Fruit fly (Drosophila melanogaster) whole organism, embryonic: Measurements from ENCODE around the gene dsd.

Experiments used
- CG10462 ChIP-seq: fragments of 200-800 bp; sonication (Bioruptor generic); optimal IDR thresholded peaks from 2 replicates; lab custom pipeline; 2016; ENCODE audit warnings: missing biosample characterization, missing genetic modification characterization
- CG10979 ChIP-seq: fragments of 200-800 bp; sonication (Bioruptor generic); optimal IDR thresholded peaks from 2 replicates; lab custom pipeline; 2018; ENCODE audit warnings: missing biosample characterization, mild to moderate bottlenecking, missing genetic modification characterization, moderate library complexity
- CG12104 ChIP-seq: fragments of 200-800 bp; sonication (Bioruptor generic); optimal IDR thresholded peaks from 3 replicates; lab custom pipeline; 2016; ENCODE audit warnings: missing biosample characterization, missing genetic modification characterization
- CG12659 ChIP-seq: fragments of 200-800 bp; sonication (Bioruptor generic); optimal IDR thresholded peaks from 3 replicates; lab custom pipeline; 2017; ENCODE audit warnings: mild to moderate bottlenecking, missing biosample characterization, missing genetic modification reagents, missing genetic modification characterization
- CG13287 ChIP-seq: fragments of 200-800 bp; sonication (Bioruptor generic); IDR thresholded peaks from 2 replicates; pipeline ENCODE4 v1.3.6; 2022; ENCODE audit warnings: missing biosample characterization, missing genetic modification characterization; ENCODE audit not compliant: partially characterized antibody
- CG13624 ChIP-seq: fragments of 200-800 bp; sonication (Bioruptor generic); optimal IDR thresholded peaks from 2 replicates; lab custom pipeline; 2016; ENCODE audit warnings: missing biosample characterization, missing genetic modification characterization
- CG15479 ChIP-seq: fragments of 200-800 bp; sonication (Bioruptor generic); optimal IDR thresholded peaks from 3 replicates; lab custom pipeline; 2019; ENCODE audit warnings: missing biosample characterization, mild to moderate bottlenecking, missing genetic modification characterization, moderate library complexity
- CG16813 ChIP-seq: fragments of 200-800 bp; sonication (Bioruptor generic); IDR thresholded peaks from 3 replicates; pipeline ENCODE4 v1.3.6; 2022; ENCODE audit warnings: missing biosample characterization, missing genetic modification characterization; ENCODE audit not compliant: partially characterized antibody
- CG17829 ChIP-seq: fragments of 200-800 bp; optimal IDR thresholded peaks from 2 replicates; lab custom pipeline; 2019; ENCODE audit warnings: missing biosample characterization, mild to moderate bottlenecking, missing genetic modification characterization, moderate library complexity
- CG5180 ChIP-seq: fragments of 200-800 bp; sonication (Bioruptor generic); optimal IDR thresholded peaks from 3 replicates; lab custom pipeline; 2017; ENCODE audit warnings: missing biosample characterization, missing genetic modification characterization, mild to moderate bottlenecking, moderate library complexity, missing genetic modification reagents
- CG6175 ChIP-seq: fragments of 200-800 bp; sonication (Bioruptor generic); IDR thresholded peaks from 3 replicates; pipeline ENCODE4 v1.3.6; 2022; ENCODE audit warnings: missing biosample characterization, missing genetic modification characterization
- CG6765 ChIP-seq: fragments of 200-800 bp; sonication (Bioruptor generic); optimal IDR thresholded peaks from 3 replicates; lab custom pipeline; 2017; ENCODE audit warnings: missing biosample characterization, mild to moderate bottlenecking, missing genetic modification characterization
- CG6854 ChIP-seq: fragments of 200-800 bp; sonication (Bioruptor generic); optimal IDR thresholded peaks from 3 replicates; lab custom pipeline; 2017; ENCODE audit warnings: missing biosample characterization, mild to moderate bottlenecking, missing genetic modification characterization
- CG7271 ChIP-seq: fragments of 200-800 bp; sonication (Bioruptor generic); optimal IDR thresholded peaks from 2 replicates; lab custom pipeline; 2018; ENCODE audit warnings: missing biosample characterization, mild to moderate bottlenecking, missing genetic modification characterization, moderate library complexity
- CG7786 ChIP-seq: fragments of 200-800 bp; sonication (Bioruptor generic); optimal IDR thresholded peaks from 2 replicates; lab custom pipeline; 2016; ENCODE audit warnings: missing biosample characterization, missing genetic modification characterization
- CG8924 ChIP-seq: fragments of 200-800 bp; optimal IDR thresholded peaks from 3 replicates; lab custom pipeline; 2019; ENCODE audit warnings: missing biosample characterization, mild to moderate bottlenecking, missing genetic modification characterization, moderate library complexity
- CG9609 ChIP-seq: fragments of 200-800 bp; sonication (Bioruptor generic); optimal IDR thresholded peaks from 3 replicates; lab custom pipeline; 2016; ENCODE audit warnings: missing biosample characterization, missing genetic modification characterization
- CG9817 ChIP-seq: fragments of 200-800 bp; sonication (Bioruptor generic); optimal IDR thresholded peaks from 2 replicates; lab custom pipeline; 2018; ENCODE audit warnings: missing biosample characterization, mild to moderate bottlenecking, missing genetic modification characterization, moderate library complexity
- CG9876 ChIP-seq: fragments of 200-800 bp; sonication (Bioruptor generic); optimal IDR thresholded peaks from 2 replicates; lab custom pipeline; 2016; ENCODE audit warnings: missing biosample characterization, missing genetic modification characterization
- D19B ChIP-seq: fragments of 200-800 bp; sonication (Bioruptor generic); optimal IDR thresholded peaks from 2 replicates; lab custom pipeline; 2017; ENCODE audit warnings: missing biosample characterization, mild to moderate bottlenecking, missing genetic modification characterization
- Dbx ChIP-seq: fragments of 200-800 bp; sonication (Bioruptor generic); IDR thresholded peaks from 3 replicates; pipeline ENCODE4 v1.3.6; 2022; ENCODE audit warnings: missing biosample characterization, missing genetic modification characterization
- Drgx ChIP-seq: fragments of 200-800 bp; sonication (Bioruptor generic); IDR thresholded peaks from 2 replicates; pipeline ENCODE4 v1.3.6; 2022; ENCODE audit warnings: missing biosample characterization, missing genetic modification characterization
- HLHmδ ChIP-seq: fragments of 200-800 bp; sonication (Bioruptor generic); optimal IDR thresholded peaks from 2 replicates; lab custom pipeline; 2018; ENCODE audit warnings: missing biosample characterization, mild to moderate bottlenecking, missing genetic modification characterization, moderate library complexity
- Hey ChIP-seq: fragments of 200-800 bp; sonication (Bioruptor generic); optimal IDR thresholded peaks from 3 replicates; lab custom pipeline; 2018; ENCODE audit warnings: missing biosample characterization, mild to moderate bottlenecking, missing genetic modification characterization
- HmgD ChIP-seq: fragments of 200-800 bp; sonication (Bioruptor generic); optimal IDR thresholded peaks from 3 replicates; lab custom pipeline; 2016; ENCODE audit warnings: missing biosample characterization, missing genetic modification characterization
- HmgZ ChIP-seq: fragments of 200-800 bp; sonication (Bioruptor generic); optimal IDR thresholded peaks from 2 replicates; lab custom pipeline; 2018; ENCODE audit warnings: missing biosample characterization, mild to moderate bottlenecking, missing genetic modification characterization
- Hr51 ChIP-seq, 2 experiments: fragments of 200-800 bp; sonication (Bioruptor generic); optimal IDR thresholded peaks; 2 replicates in 1 of 2; 3 replicates in 1 of 2; lab custom pipeline; 2016 to 2018; ENCODE audit warnings: missing biosample characterization in 2 of 2, missing genetic modification characterization in 2 of 2, mild to moderate bottlenecking in 1 of 2, moderate library complexity in 1 of 2
- PHDP ChIP-seq: fragments of 200-800 bp; sonication (Bioruptor generic); optimal IDR thresholded peaks from 3 replicates; lab custom pipeline; 2018; ENCODE audit warnings: missing biosample characterization, mild to moderate bottlenecking, missing genetic modification characterization, moderate library complexity
- Rx ChIP-seq: fragments of 200-800 bp; sonication (Bioruptor generic); IDR thresholded peaks from 2 replicates; pipeline ENCODE4 v1.3.6; 2022; ENCODE audit warnings: missing biosample characterization, missing genetic modification characterization
- Trl ChIP-seq, 3 experiments: fragments of >200 bp in 2 of 3; fragments of 200-800 bp in 1 of 3; sonication (Bioruptor generic) in 1 of 3; optimal IDR thresholded peaks; 2 replicates in 1 of 3; 3 replicates in 2 of 3; lab custom pipeline; 2016 to 2017; ENCODE audit warnings: missing biosample characterization in 1 of 3, missing genetic modification characterization in 1 of 3
- Xrp1 ChIP-seq: fragments of 200-800 bp; sonication (Bioruptor generic); IDR thresholded peaks from 2 replicates; pipeline ENCODE4 v1.3.6; 2022; ENCODE audit warnings: missing biosample characterization, missing genetic modification characterization
- abd-A ChIP-seq: fragments of 200-800 bp; sonication (Bioruptor generic); optimal IDR thresholded peaks from 3 replicates; lab custom pipeline; 2019; ENCODE audit warnings: missing biosample characterization, mild to moderate bottlenecking, missing genetic modification characterization, moderate library complexity
- ara ChIP-seq: fragments of 200-800 bp; sonication (Bioruptor generic); IDR thresholded peaks from 2 replicates; pipeline ENCODE4 v1.3.6; 2022; ENCODE audit warnings: missing biosample characterization, missing genetic modification characterization
- chn ChIP-seq: fragments of 200-800 bp; sonication (Bioruptor generic); optimal IDR thresholded peaks from 2 replicates; lab custom pipeline; 2016; ENCODE audit warnings: missing biosample characterization, missing genetic modification characterization
- dm ChIP-seq: fragments of 200-800 bp; sonication (Bioruptor generic); optimal IDR thresholded peaks from 3 replicates; lab custom pipeline; 2016; ENCODE audit warnings: missing biosample characterization, missing genetic modification characterization
- ems ChIP-seq: fragments of 200-800 bp; sonication (Bioruptor generic); optimal IDR thresholded peaks from 3 replicates; lab custom pipeline; 2016; ENCODE audit warnings: missing biosample characterization, missing genetic modification characterization
- en ChIP-seq: fragments of 200-800 bp; sonication (Bioruptor generic); optimal IDR thresholded peaks from 2 replicates; lab custom pipeline; 2016; ENCODE audit warnings: missing biosample characterization, missing genetic modification characterization
- eyg ChIP-seq: fragments of 200-800 bp; sonication (Bioruptor generic); optimal IDR thresholded peaks from 3 replicates; lab custom pipeline; 2016; ENCODE audit warnings: missing biosample characterization, missing genetic modification characterization
- fd96Cb ChIP-seq: fragments of 200-800 bp; sonication (Bioruptor generic); optimal IDR thresholded peaks from 2 replicates; lab custom pipeline; 2018; ENCODE audit warnings: missing biosample characterization, mild to moderate bottlenecking, missing genetic modification characterization, moderate library complexity
- gsb-n ChIP-seq: fragments of 200-800 bp; sonication (Bioruptor generic); optimal IDR thresholded peaks from 3 replicates; lab custom pipeline; 2018; ENCODE audit warnings: missing biosample characterization, mild to moderate bottlenecking, missing genetic modification characterization
- lbe ChIP-seq: fragments of 200-800 bp; sonication (Bioruptor generic); optimal IDR thresholded peaks from 2 replicates; lab custom pipeline; 2016; ENCODE audit warnings: missing biosample characterization, mild to moderate bottlenecking, missing genetic modification characterization
- lilli ChIP-seq: fragments of 200-800 bp; sonication (Bioruptor generic); optimal IDR thresholded peaks from 3 replicates; lab custom pipeline; 2016; ENCODE audit warnings: missing biosample characterization, missing genetic modification characterization
- mirr ChIP-seq: fragments of 200-800 bp; sonication (Bioruptor generic); optimal IDR thresholded peaks from 3 replicates; lab custom pipeline; 2018; ENCODE audit warnings: missing biosample characterization, mild to moderate bottlenecking, missing genetic modification characterization
- nerfin-2 ChIP-seq: fragments of 200-800 bp; sonication (Bioruptor generic); IDR thresholded peaks from 2 replicates; pipeline ENCODE4 v1.3.6; 2022; ENCODE audit warnings: missing biosample characterization, missing genetic modification characterization; ENCODE audit not compliant: partially characterized antibody
- nmo ChIP-seq: fragments of 200-800 bp; sonication (Bioruptor generic); optimal IDR thresholded peaks from 2 replicates; lab custom pipeline; 2018; ENCODE audit warnings: missing biosample characterization, mild to moderate bottlenecking, missing genetic modification characterization, moderate library complexity
- pzg ChIP-seq: fragments of 200-800 bp; sonication (Bioruptor generic); optimal IDR thresholded peaks from 3 replicates; lab custom pipeline; 2018; ENCODE audit warnings: missing biosample characterization, mild to moderate bottlenecking, missing genetic modification characterization, moderate library complexity
- so ChIP-seq: fragments of 200-800 bp; sonication (Bioruptor generic); IDR thresholded peaks from 3 replicates; pipeline ENCODE4 v1.3.6; 2022; ENCODE audit warnings: missing biosample characterization, missing genetic modification characterization
- sqz ChIP-seq: fragments of 200-800 bp; sonication (Bioruptor generic); optimal IDR thresholded peaks from 3 replicates; lab custom pipeline; 2018; ENCODE audit warnings: missing biosample characterization, mild to moderate bottlenecking, missing genetic modification characterization
- wdn ChIP-seq: fragments of 200-800 bp; sonication (Bioruptor generic); IDR thresholded peaks from 2 replicates; pipeline ENCODE4 v1.3.6; 2022; ENCODE audit warnings: missing biosample characterization, missing genetic modification characterization

The dsd gene

dm6 chr3R:27581263-27581868 is 25.8 kb downstream of the dsd start (continued):
- TF ChIP-seq lilli, result peak; percentile 80
- no peak for TF ChIP-seq CG12104 (GFP tag; lab: Kevin White, UChicago)
- peak; percentile 48 for TF ChIP-seq CG7786 (GFP tag; lab: Kevin White, UChicago)
- TF ChIP-seq sqz (GFP tag; lab: Kevin White, UChicago), result peak; percentile 60
- TF ChIP-seq chn (GFP tag; lab: Kevin White, UChicago), result peak; percentile 54
- no peak for TF ChIP-seq CG13287 (GFP tag; lab: Robert Waterston, UW)
- TF ChIP-seq lbe (GFP tag; lab: Kevin White, UChicago), result peak; percentile 79
- peak; percentile 79 for TF ChIP-seq CG12659
- peak; percentile 3 for TF ChIP-seq CG9609 (GFP tag; lab: Kevin White, UChicago)
- peak; percentile 28 for TF ChIP-seq dm
- TF ChIP-seq CG7271 (tag; lab: Kevin White, UChicago), result peak; percentile 41
- TF ChIP-seq CG5180 (GFP tag; lab: Kevin White, UChicago), result peak; percentile 58
- peak; percentile 51 for TF ChIP-seq CG10979
- peak; percentile 96 for TF ChIP-seq pzg (GFP tag; lab: Kevin White, UChicago)
- TF ChIP-seq CG9817 (tag; lab: Kevin White, UChicago), result peak; percentile 24
- no peak for TF ChIP-seq eyg (GFP tag; lab: Kevin White, UChicago)
- TF ChIP-seq Rx (GFP tag; lab: Robert Waterston, UW), result no peak
- peak; percentile 10 for TF ChIP-seq ems
- TF ChIP-seq en (GFP tag; lab: Kevin White, UChicago), result no peak
- TF ChIP-seq CG10462 (GFP tag; lab: Kevin White, UChicago), result no peak
- TF ChIP-seq ara (GFP tag; lab: Robert Waterston, UW), result no peak
- TF ChIP-seq CG9876, result peak; percentile 19
- peak; percentile 30 for TF ChIP-seq nmo (GFP tag; lab: Kevin White, UChicago)
- no peak for TF ChIP-seq nerfin-2 (GFP tag; lab: Robert Waterston, UW)
- TF ChIP-seq HmgD (GFP tag; lab: Kevin White, UChicago), result peak; percentile 39
- no peak for TF ChIP-seq CG6175
- peak; percentile 33 for TF ChIP-seq CG15479 (GFP tag; lab: Kevin White, UChicago)
- TF ChIP-seq CG8924 (tag; lab: Kevin White, UChicago), result peak; percentile 81
- peak; percentile 67 for TF ChIP-seq CG6765
- TF ChIP-seq HLHmδ (GFP tag; lab: Kevin White, UChicago), result peak; percentile 9
- TF ChIP-seq Hr51 (GFP tag; optimal IDR thresholded peaks at IDR 0.05; lab: Kevin White, UChicago), result peak; percentile 5 to 75
- TF ChIP-seq HmgZ (tag; lab: Kevin White, UChicago), result peak; percentile 72
- TF ChIP-seq CG13624 (GFP tag; lab: Kevin White, UChicago), result peak; percentile 26
- peak; percentile 83 for TF ChIP-seq PHDP (tag; lab: Kevin White, UChicago)
- peak; percentile 91 to 94 for TF ChIP-seq Trl (optimal IDR thresholded peaks at IDR 0.05; lab: Kevin White, UChicago)
- peak; percentile 84 for TF ChIP-seq Trl (GFP tag; optimal IDR thresholded peaks at IDR 0.05; lab: Kevin White, UChicago)
- no peak for TF ChIP-seq D19B (GFP tag; lab: Kevin White, UChicago)
- TF ChIP-seq CG17829, result peak; percentile 79
- no peak for TF ChIP-seq abd-A (tag; lab: Kevin White, UChicago)
- TF ChIP-seq Hey, result peak; percentile 3
- TF ChIP-seq CG16813 (GFP tag; lab: Robert Waterston, UW), result no peak
- TF ChIP-seq gsb-n (tag; lab: Kevin White, UChicago), result no peak
- TF ChIP-seq mirr (GFP tag; lab: Kevin White, UChicago), result peak; percentile 90
- peak; percentile 5 for TF ChIP-seq fd96Cb
- no peak for TF ChIP-seq so (GFP tag; lab: Robert Waterston, UW)
- TF ChIP-seq Xrp1, result no peak
- TF ChIP-seq Dbx (GFP tag; lab: Robert Waterston, UW), result no peak
- peak; percentile 77 for TF ChIP-seq CG6854 (GFP tag; lab: Kevin White, UChicago)
- TF ChIP-seq wdn (GFP tag; lab: Robert Waterston, UW), result no peak
- no peak for TF ChIP-seq Drgx (GFP tag; lab: Robert Waterston, UW)
